Worm (Caenorhabditis elegans): ENCODE results near the gene W06A11.1.
"Not testable (repeated sequence)": the region's sequence is repeated elsewhere in the genome, so short reads cannot be mapped to it uniquely, and the experiment has no call there.

DNA sequence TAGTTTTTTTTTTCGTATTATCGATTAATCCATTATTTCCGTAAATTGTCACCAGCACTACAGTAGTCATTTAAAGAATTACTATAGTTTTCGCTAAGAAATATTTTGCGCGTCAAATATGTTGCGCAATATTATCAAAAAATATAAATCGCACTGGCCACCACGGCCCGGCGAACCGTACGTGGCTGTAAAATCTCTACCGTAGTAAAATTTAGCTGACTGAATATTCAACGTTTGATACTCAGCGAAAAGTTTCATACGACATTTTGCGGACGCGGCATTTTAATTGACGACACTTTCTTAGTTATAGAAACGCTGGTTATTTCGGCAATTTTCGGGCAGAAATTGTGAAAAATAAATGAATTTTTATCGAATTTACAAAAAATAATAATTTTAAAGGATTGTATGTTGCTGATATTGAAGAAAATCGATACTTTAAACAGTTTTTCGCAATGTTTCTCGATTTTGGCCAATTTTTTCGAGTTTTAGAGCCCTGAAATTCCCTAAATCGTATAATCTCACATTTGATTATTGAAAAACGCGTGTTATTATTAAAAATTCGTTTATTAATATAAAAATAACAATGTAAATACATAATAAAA is 19.4 kb upstream of the W06A11.1 start:
- not testable (repeated sequence) for TF ChIP-seq ama-1 (optimal IDR thresholded peaks at IDR 0.05); hmbx-1 (tag; optimal IDR thresholded peaks at IDR 0.05); scrt-1 (GFP tag; IDR thresholded peaks at IDR 0.05); tbx-11 (GFP tag; IDR thresholded peaks at IDR 0.05); F13C5.2 (tag; optimal IDR thresholded peaks at IDR 0.05); ceh-36 (tag; optimal IDR thresholded peaks at IDR 0.05); hmg-4 (GFP tag; optimal IDR thresholded peaks at IDR 0.05); tra-4 (tag; optimal IDR thresholded peaks at IDR 0.05); hnd-1 (tag; optimal IDR thresholded peaks at IDR 0.05); B0310.2 (tag; optimal IDR thresholded peaks at IDR 0.05); ets-7 (tag; optimal IDR thresholded peaks at IDR 0.05); sea-1 (GFP tag; conservative IDR thresholded peaks at IDR 0.05)
- 0 out of 2 replicates have a peak, but pooled peaks have one; percentile 26 for TF ChIP-seq flt-1 (GFP tag; IDR thresholded peaks at IDR 0.05)
- TF ChIP-seq tbx-37 (GFP tag; conservative IDR thresholded peaks at IDR 0.05) = peak; percentile 56
